Worm (Caenorhabditis elegans): ENCODE measurements around the gene F59A6.10.

- TF ChIP-seq dmd-6 (GFP tag; IDR thresholded peaks at IDR 0.05) (peak; percentile 14; the same call in 1 of the 2 replicates), fkh-10 (GFP tag; optimal IDR thresholded peaks at IDR 0.05) (no peak), ztf-11 (tag; optimal IDR thresholded peaks at IDR 0.05) (no peak), hmg-1.1 (GFP tag; IDR thresholded peaks at IDR 0.05) (no peak), nhr-41 (GFP tag; IDR thresholded peaks at IDR 0.05) (no peak), ama-1 (optimal IDR thresholded peaks at IDR 0.05) (no peak), nhr-28 (tag; optimal IDR thresholded peaks at IDR 0.05) (peak; percentile 54), dmd-9 (GFP tag; IDR thresholded peaks at IDR 0.05) (no peak), zag-1 (tag; optimal IDR thresholded peaks at IDR 0.05) (no peak), zfp-3 (GFP tag; conservative IDR thresholded peaks at IDR 0.05) (no peak), F49E8.2 (tag; optimal IDR thresholded peaks at IDR 0.05; ENCODE audit: borderline replicate concordance) (no peak)
Observed at ce11 chrII:5047279-5047678, 43.5 kb downstream of the F59A6.10 start.
